Worm (Caenorhabditis elegans) whole organism, midembryonic: ENCODE measurements around the gene ora-1.

Source experiments
- T22C8.4 ChIP-seq: fragments of 200-800 bp; sonication (Bioruptor generic); IDR thresholded peaks from 2 replicates; pipeline ENCODE4 v1.3.6; 2022; ENCODE audit warnings: missing genetic modification characterization, missing compliant biosample characterization
- cog-1 ChIP-seq: sonication (generic microtip); optimal IDR thresholded peaks from 2 replicates; lab custom pipeline; 2016; ENCODE audit warnings: missing genetic modification characterization, missing compliant biosample characterization
- flt-1 ChIP-seq: fragments of 200-800 bp; sonication (Bioruptor generic); IDR thresholded peaks from 2 replicates; pipeline ENCODE4 v1.3.6; 2022; ENCODE audit warnings: missing genetic modification characterization, missing compliant biosample characterization
- klf-2 ChIP-seq: fragments of 200-800 bp; sonication (Bioruptor generic); conservative IDR thresholded peaks from 2 replicates; pipeline ENCODE4 v1.3.6; 2022; ENCODE audit warnings: missing genetic modification reagents, missing genetic modification characterization, missing compliant biosample characterization
- med-1 ChIP-seq: sonication (generic microtip); optimal IDR thresholded peaks from 2 replicates; lab custom pipeline; 2017; ENCODE audit warnings: missing genetic modification characterization, mild to moderate bottlenecking, missing compliant biosample characterization, antibody characterized with exemption, missing genetic modification reagents; ENCODE audit not compliant: insufficient read depth
- ref-1 ChIP-seq: fragments of 200-800 bp; sonication (Bioruptor generic); conservative IDR thresholded peaks from 2 replicates; pipeline ENCODE4 v1.3.6; 2022; ENCODE audit warnings: missing genetic modification reagents, missing genetic modification characterization, missing compliant biosample characterization
- tab-1 ChIP-seq: fragments of 200-800 bp; sonication (Bioruptor generic); IDR thresholded peaks from 2 replicates; pipeline ENCODE4 v1.3.6; 2022; ENCODE audit warnings: missing genetic modification characterization, missing compliant biosample characterization
- ztf-23 ChIP-seq: fragments of 200-800 bp; sonication (Bioruptor generic); IDR thresholded peaks from 2 replicates; pipeline ENCODE4 v1.3.6; 2022; ENCODE audit warnings: missing genetic modification reagents, missing genetic modification characterization, missing compliant biosample characterization
- ztf-29 ChIP-seq: fragments of 200-800 bp; sonication (Bioruptor generic); IDR thresholded peaks from 2 replicates; pipeline ENCODE4 v1.3.6; 2022; ENCODE audit warnings: missing genetic modification reagents, missing genetic modification characterization, missing compliant biosample characterization

The ora-1 gene

ce11 chrIV:8022035-8022673 lies 44.5 kb downstream of the ora-1 start, which contains the start of gene C26B2.2:
Gene C26B2.2, minus strand, starts transcription at chrIV:8022122.
- TF ChIP-seq ztf-23 (no peak), T22C8.4 (GFP tag; lab: Robert Waterston, UW) (no peak), cog-1 (tag; lab: Kevin White, UChicago) (no peak), ref-1 (GFP tag; lab: Robert Waterston, UW) (no peak), flt-1 (GFP tag; lab: Robert Waterston, UW) (no peak), tab-1 (GFP tag; lab: Robert Waterston, UW) (no peak), med-1 (GFP tag; lab: Kevin White, UChicago) (no peak), klf-2 (no peak), ztf-29 (GFP tag; lab: Robert Waterston, UW) (no peak)

ce11 chrIV:8023861-8024260 lies 46.2 kb downstream of the ora-1 start:
- TF ChIP-seq T22C8.4 (GFP tag; lab: Robert Waterston, UW) (no peak), med-1 (GFP tag; lab: Kevin White, UChicago) (no peak), ref-1 (GFP tag; lab: Robert Waterston, UW) (no peak), ztf-23 (no peak), cog-1 (tag; lab: Kevin White, UChicago) (no peak), ztf-29 (GFP tag; lab: Robert Waterston, UW) (no peak), flt-1 (GFP tag; lab: Robert Waterston, UW) (no peak), tab-1 (GFP tag; lab: Robert Waterston, UW) (no peak), klf-2 (no peak)

- no peak for TF ChIP-seq cog-1 (tag; lab: Kevin White, UChicago)
- no peak for TF ChIP-seq ref-1 (GFP tag; lab: Robert Waterston, UW)
- no peak for TF ChIP-seq ztf-23
- no peak for TF ChIP-seq med-1 (GFP tag; lab: Kevin White, UChicago)
- no peak for TF ChIP-seq T22C8.4 (GFP tag; lab: Robert Waterston, UW)
- TF ChIP-seq klf-2: no peak
- no peak for TF ChIP-seq flt-1 (GFP tag; lab: Robert Waterston, UW)
- no peak for TF ChIP-seq ztf-29 (GFP tag; lab: Robert Waterston, UW)
- no peak for TF ChIP-seq tab-1 (GFP tag; lab: Robert Waterston, UW)
Observed at ce11 chrIV:8026361-8026760, 48.7 kb downstream of the ora-1 start.

ce11 chrIV:8027293-8027866 lies 49.7 kb downstream of the ora-1 start:
- TF ChIP-seq klf-2 (no peak), med-1 (GFP tag; lab: Kevin White, UChicago) (no peak), tab-1 (GFP tag; lab: Robert Waterston, UW) (no peak), flt-1 (GFP tag; lab: Robert Waterston, UW) (no peak), ztf-23 (no peak), T22C8.4 (GFP tag; lab: Robert Waterston, UW) (no peak), cog-1 (tag; lab: Kevin White, UChicago) (no peak), ref-1 (GFP tag; lab: Robert Waterston, UW) (no peak), ztf-29 (GFP tag; lab: Robert Waterston, UW) (no peak)

ce11 chrIV:8028372-8028771 lies 50.7 kb downstream of the ora-1 start:
- TF ChIP-seq med-1 (GFP tag; lab: Kevin White, UChicago): no peak
- TF ChIP-seq cog-1 (tag; lab: Kevin White, UChicago): no peak
- no peak for TF ChIP-seq ztf-23
- TF ChIP-seq tab-1 (GFP tag; lab: Robert Waterston, UW): no peak
- no peak for TF ChIP-seq ztf-29 (GFP tag; lab: Robert Waterston, UW)
- TF ChIP-seq klf-2: no peak
- no peak for TF ChIP-seq T22C8.4 (GFP tag; lab: Robert Waterston, UW)
- TF ChIP-seq flt-1 (GFP tag; lab: Robert Waterston, UW): no peak
- no peak for TF ChIP-seq ref-1 (GFP tag; lab: Robert Waterston, UW)
